Fruit fly (Drosophila melanogaster): ENCODE measurements around the gene Sgs3.

The Sgs3 gene

dm6 chr3L:11555662-11556460 is 43.8 kb downstream of the Sgs3 start (continued):
- TF ChIP-seq CG9797 (GFP tag; optimal IDR thresholded peaks at IDR 0.05) (no peak), B-H2 (GFP tag; optimal IDR thresholded peaks at IDR 0.05) (peak; percentile 27), ewg (GFP tag; optimal IDR thresholded peaks at IDR 0.05) (peak; percentile 62), Six4 (GFP tag; optimal IDR thresholded peaks at IDR 0.05) (peak; percentile 65), pho (GFP tag; optimal IDR thresholded peaks at IDR 0.05) (peak; percentile 55), trem (tag; optimal IDR thresholded peaks at IDR 0.05) (peak; percentile 74), gcm2 (GFP tag; optimal IDR thresholded peaks at IDR 0.05) (no peak), croc (GFP tag; conservative IDR thresholded peaks at IDR 0.05) (no peak; the same call in 1 of the 3 replicates), CG7357 (GFP tag; IDR thresholded peaks at IDR 0.05) (0 out of 3 replicates have a peak, but pooled peaks have one; percentile 30), rib (GFP tag; IDR thresholded peaks at IDR 0.05) (peak; percentile 55; the same call in 1 of the 2 replicates), TFAM (GFP tag; optimal IDR thresholded peaks at IDR 0.05) (no peak), CG2202 (tag; optimal IDR thresholded peaks at IDR 0.05) (peak; percentile 63), CrebB (tag; optimal IDR thresholded peaks at IDR 0.05) (peak; percentile 31), CG4707 (GFP tag; optimal IDR thresholded peaks at IDR 0.05) (peak; percentile 30), trh (GFP tag; optimal IDR thresholded peaks at IDR 0.05) (peak; percentile 46), CG8359 (GFP tag; optimal IDR thresholded peaks at IDR 0.05; ENCODE audit: borderline replicate concordance) (no peak), D19B (GFP tag; optimal IDR thresholded peaks at IDR 0.05) (no peak), E2f1 (GFP tag; IDR thresholded peaks at IDR 0.05) (no peak; the same call in 1 of the 2 replicates), CG3281 (GFP tag; optimal IDR thresholded peaks at IDR 0.05) (peak; percentile 69), CG11723 (GFP tag; optimal IDR thresholded peaks at IDR 0.05) (peak; percentile 10), Awh (GFP tag; IDR thresholded peaks at IDR 0.05) (no peak), vvl (GFP tag; IDR thresholded peaks at IDR 0.05) (peak; percentile 78), Hr51 (GFP tag; optimal IDR thresholded peaks at IDR 0.05) (peak in 1 of 2 experiments; percentile 87), CG6765 (GFP tag; optimal IDR thresholded peaks at IDR 0.05) (peak; percentile 59), Poxn (GFP tag; IDR thresholded peaks at IDR 0.05) (no peak), fd3F (GFP tag; optimal IDR thresholded peaks at IDR 0.05) (peak; percentile 39), CG10654 (GFP tag; optimal IDR thresholded peaks at IDR 0.05) (peak; percentile 46), bbx (GFP tag; IDR thresholded peaks at IDR 0.05; ENCODE audit: partially characterized antibody) (no peak), ssp (GFP tag; IDR thresholded peaks at IDR 0.05) (peak; percentile 53; the same call in 1 of the 2 replicates), dysf (GFP tag; IDR thresholded peaks at IDR 0.05) (peak; percentile 68), CG3163 (GFP tag; optimal IDR thresholded peaks at IDR 0.05) (no peak), CG1832 (GFP tag; optimal IDR thresholded peaks at IDR 0.05) (no peak), CG43689 (GFP tag; IDR thresholded peaks at IDR 0.05) (no peak), CG3726 (GFP tag; IDR thresholded peaks at IDR 0.05) (no peak; the same call in 2 of the 3 replicates), CG12071 (GFP tag; optimal IDR thresholded peaks at IDR 0.05) (peak; percentile 18), CHES-1-like (GFP tag; optimal IDR thresholded peaks at IDR 0.05) (peak; percentile 61), sd (tag; optimal IDR thresholded peaks at IDR 0.05) (peak; percentile 45), GATAe (GFP tag; conservative IDR thresholded peaks at IDR 0.05) (no peak), CG17612 (GFP tag; IDR thresholded peaks at IDR 0.05) (no peak), CG2889 (GFP tag; IDR thresholded peaks at IDR 0.05) (no peak), Hr78 (GFP tag; optimal IDR thresholded peaks at IDR 0.05) (peak in 1 of 2 experiments; percentile 34), CG8765 (GFP tag; IDR thresholded peaks at IDR 0.05) (no peak), CG11398 (GFP tag; optimal IDR thresholded peaks at IDR 0.05) (peak; percentile 59), Sry-δ (GFP tag; optimal IDR thresholded peaks at IDR 0.05) (peak; percentile 18), Tbp (GFP tag; optimal IDR thresholded peaks at IDR 0.05) (no peak), Camta (GFP tag; optimal IDR thresholded peaks at IDR 0.05) (peak; percentile 70), ems (GFP tag; optimal IDR thresholded peaks at IDR 0.05) (no peak), bcd (GFP tag; optimal IDR thresholded peaks at IDR 0.05) (peak; percentile 58), CG7372 (GFP tag; IDR thresholded peaks at IDR 0.05) (no peak)

Data from whole organism, embryonic.